Fruit fly (Drosophila melanogaster) whole organism, embryonic: Measurements from ENCODE around the gene CG5968.

Experiments used
- Asciz ChIP-seq: fragments of 200-800 bp; sonication (Bioruptor generic); optimal IDR thresholded peaks from 2 replicates; lab custom pipeline; 2017; ENCODE audit warnings: missing biosample characterization, mild to moderate bottlenecking, missing genetic modification characterization, missing genetic modification reagents
- Atf-2 ChIP-seq: fragments of 200-800 bp; sonication (Bioruptor generic); optimal IDR thresholded peaks from 2 replicates; lab custom pipeline; 2016; ENCODE audit warnings: missing biosample characterization, missing genetic modification characterization
- B-H1 ChIP-seq: fragments of 200-800 bp; sonication (Bioruptor generic); IDR thresholded peaks from 3 replicates; pipeline ENCODE4 v1.3.6; 2022; ENCODE audit warnings: missing biosample characterization, missing genetic modification characterization
- C15 ChIP-seq: fragments of 200-800 bp; sonication (Bioruptor generic); IDR thresholded peaks from 3 replicates; pipeline ENCODE4 v1.3.6; 2022; ENCODE audit warnings: missing biosample characterization, missing genetic modification characterization
- CG10543 ChIP-seq: fragments of 200-800 bp; sonication (Bioruptor generic); optimal IDR thresholded peaks from 3 replicates; lab custom pipeline; 2017; ENCODE audit warnings: missing biosample characterization, mild to moderate bottlenecking, missing genetic modification characterization, moderate library complexity
- CG11456 ChIP-seq: fragments of 200-800 bp; sonication (Bioruptor generic); IDR thresholded peaks from 3 replicates; pipeline ENCODE4 v1.3.6; 2022; ENCODE audit warnings: missing biosample characterization, missing genetic modification characterization
- CG12744 ChIP-seq: fragments of 200-800 bp; sonication (Bioruptor generic); optimal IDR thresholded peaks from 2 replicates; lab custom pipeline; 2016; ENCODE audit warnings: missing biosample characterization, missing genetic modification characterization
- CG12769 ChIP-seq: fragments of 200-800 bp; sonication (Bioruptor generic); optimal IDR thresholded peaks from 2 replicates; lab custom pipeline; 2019; ENCODE audit warnings: missing biosample characterization, mild to moderate bottlenecking, missing genetic modification characterization, moderate library complexity
- CG14050 ChIP-seq: fragments of 200-800 bp; sonication (Bioruptor generic); IDR thresholded peaks from 3 replicates; pipeline ENCODE4 v1.3.6; 2022; ENCODE audit warnings: missing biosample characterization, missing genetic modification characterization
- CG17385 ChIP-seq: fragments of 200-800 bp; sonication (Bioruptor generic); optimal IDR thresholded peaks from 3 replicates; lab custom pipeline; 2018; ENCODE audit warnings: missing biosample characterization, mild to moderate bottlenecking, missing genetic modification characterization
- CG17829 ChIP-seq: fragments of 200-800 bp; optimal IDR thresholded peaks from 2 replicates; lab custom pipeline; 2019; ENCODE audit warnings: missing biosample characterization, mild to moderate bottlenecking, missing genetic modification characterization, moderate library complexity
- CG1832 ChIP-seq: fragments of 200-800 bp; sonication (Bioruptor generic); optimal IDR thresholded peaks from 2 replicates; lab custom pipeline; 2017; ENCODE audit warnings: missing biosample characterization, mild to moderate bottlenecking, missing genetic modification characterization, inconsistent platforms
- CG2678 ChIP-seq: fragments of 200-800 bp; sonication (Bioruptor generic); optimal IDR thresholded peaks from 3 replicates; lab custom pipeline; 2019; ENCODE audit warnings: missing biosample characterization, mild to moderate bottlenecking, missing genetic modification characterization, moderate library complexity
- CG31365 ChIP-seq: fragments of 200-800 bp; sonication (Bioruptor generic); optimal IDR thresholded peaks from 2 replicates; lab custom pipeline; 2018; ENCODE audit warnings: missing biosample characterization, mild to moderate bottlenecking, missing genetic modification characterization
- CG32767 ChIP-seq: fragments of 200-800 bp; sonication (Bioruptor generic); IDR thresholded peaks from 2 replicates; pipeline ENCODE4 v1.3.6; 2022; ENCODE audit warnings: missing biosample characterization, missing genetic modification characterization
- CG4360 ChIP-seq: fragments of 200-800 bp; sonication (Bioruptor generic); IDR thresholded peaks from 2 replicates; pipeline ENCODE4 v1.3.6; 2022; ENCODE audit warnings: missing biosample characterization, missing genetic modification characterization
- CG8281 ChIP-seq: fragments of 200-800 bp; sonication (Bioruptor generic); optimal IDR thresholded peaks from 2 replicates; lab custom pipeline; 2018; ENCODE audit warnings: missing biosample characterization, mild to moderate bottlenecking, missing genetic modification characterization, moderate library complexity
- CG8924 ChIP-seq: fragments of 200-800 bp; optimal IDR thresholded peaks from 3 replicates; lab custom pipeline; 2019; ENCODE audit warnings: missing biosample characterization, mild to moderate bottlenecking, missing genetic modification characterization, moderate library complexity
- Camta ChIP-seq: fragments of 200-800 bp; sonication (Bioruptor generic); optimal IDR thresholded peaks from 2 replicates; lab custom pipeline; 2016; ENCODE audit warnings: missing biosample characterization, missing genetic modification characterization
- Dek ChIP-seq: fragments of 200-800 bp; sonication (Bioruptor generic); optimal IDR thresholded peaks from 3 replicates; lab custom pipeline; 2019; ENCODE audit warnings: missing biosample characterization, mild to moderate bottlenecking, missing genetic modification characterization, moderate library complexity
- Drgx ChIP-seq: fragments of 200-800 bp; sonication (Bioruptor generic); IDR thresholded peaks from 2 replicates; pipeline ENCODE4 v1.3.6; 2022; ENCODE audit warnings: missing biosample characterization, missing genetic modification characterization
- Eip74EF ChIP-seq, 2 experiments: fragments of 200-800 bp in 1 of 2; fragments of >200 bp in 1 of 2; sonication (Bioruptor generic) in 1 of 2; optimal IDR thresholded peaks; 2 replicates each; lab custom pipeline; 2017 to 2019; ENCODE audit warnings: missing biosample characterization in 2 of 2, missing genetic modification characterization in 2 of 2, mild to moderate bottlenecking in 1 of 2, moderate library complexity in 1 of 2
- H15 ChIP-seq: fragments of 200-800 bp; sonication (Bioruptor generic); IDR thresholded peaks from 3 replicates; pipeline ENCODE4 v1.3.6; 2022; ENCODE audit warnings: missing biosample characterization, missing genetic modification characterization
- Hmr ChIP-seq: fragments of 200-800 bp; sonication (Bioruptor generic); optimal IDR thresholded peaks from 3 replicates; lab custom pipeline; 2017; ENCODE audit warnings: mild to moderate bottlenecking, missing biosample characterization, missing genetic modification reagents, missing genetic modification characterization
- Hr3 ChIP-seq: fragments of 200-800 bp; sonication (Bioruptor generic); optimal IDR thresholded peaks from 3 replicates; lab custom pipeline; 2016; ENCODE audit warnings: missing biosample characterization, missing genetic modification characterization
- MBD-R2 ChIP-seq: fragments of 200-800 bp; sonication (Bioruptor generic); IDR thresholded peaks from 2 replicates; pipeline ENCODE4 v1.3.6; 2022; ENCODE audit warnings: missing biosample characterization, missing genetic modification characterization
- Oaz ChIP-seq: fragments of 200-800 bp; sonication (Bioruptor generic); IDR thresholded peaks from 2 replicates; pipeline ENCODE4 v1.3.6; 2022; ENCODE audit warnings: missing biosample characterization, missing genetic modification characterization
- Rx ChIP-seq: fragments of 200-800 bp; sonication (Bioruptor generic); IDR thresholded peaks from 2 replicates; pipeline ENCODE4 v1.3.6; 2022; ENCODE audit warnings: missing biosample characterization, missing genetic modification characterization
- Scr ChIP-seq: fragments of 200-800 bp; sonication (Bioruptor generic); IDR thresholded peaks from 2 replicates; pipeline ENCODE4 v1.3.6; 2022; ENCODE audit warnings: missing biosample characterization, missing genetic modification characterization; ENCODE audit not compliant: partially characterized antibody
- Side ChIP-seq: fragments of 200-800 bp; sonication (Bioruptor generic); optimal IDR thresholded peaks from 2 replicates; lab custom pipeline; 2016; ENCODE audit warnings: missing biosample characterization, missing genetic modification characterization
- Sry-δ ChIP-seq: fragments of 200-800 bp; sonication (Bioruptor generic); optimal IDR thresholded peaks from 2 replicates; lab custom pipeline; 2016; ENCODE audit warnings: missing biosample characterization, missing genetic modification characterization
- Usf ChIP-seq: fragments of 200-800 bp; sonication (Bioruptor generic); optimal IDR thresholded peaks from 2 replicates; lab custom pipeline; 2017; ENCODE audit warnings: missing genotype, missing biosample characterization, missing genetic modification characterization
- Xrp1 ChIP-seq: fragments of 200-800 bp; sonication (Bioruptor generic); IDR thresholded peaks from 2 replicates; pipeline ENCODE4 v1.3.6; 2022; ENCODE audit warnings: missing biosample characterization, missing genetic modification characterization
- abd-A ChIP-seq: fragments of 200-800 bp; sonication (Bioruptor generic); optimal IDR thresholded peaks from 3 replicates; lab custom pipeline; 2019; ENCODE audit warnings: missing biosample characterization, mild to moderate bottlenecking, missing genetic modification characterization, moderate library complexity
- ara ChIP-seq: fragments of 200-800 bp; sonication (Bioruptor generic); IDR thresholded peaks from 2 replicates; pipeline ENCODE4 v1.3.6; 2022; ENCODE audit warnings: missing biosample characterization, missing genetic modification characterization
- ato ChIP-seq: fragments of 200-800 bp; sonication (Bioruptor generic); IDR thresholded peaks from 2 replicates; pipeline ENCODE4 v1.3.6; 2022; ENCODE audit warnings: missing biosample characterization, missing genetic modification characterization; ENCODE audit not compliant: partially characterized antibody
- bigmax ChIP-seq: fragments of 200-800 bp; sonication (Bioruptor generic); optimal IDR thresholded peaks from 2 replicates; lab custom pipeline; 2018; ENCODE audit warnings: missing biosample characterization, mild to moderate bottlenecking, missing genetic modification characterization
- caup ChIP-seq: fragments of 200-800 bp; sonication (Bioruptor generic); optimal IDR thresholded peaks from 3 replicates; lab custom pipeline; 2017; ENCODE audit warnings: missing biosample characterization, mild to moderate bottlenecking, missing genetic modification characterization, moderate library complexity; ENCODE audit not compliant: severe bottlenecking
- da ChIP-seq: fragments of 200-800 bp; sonication (Bioruptor generic); optimal IDR thresholded peaks from 2 replicates; lab custom pipeline; 2016; ENCODE audit warnings: missing biosample characterization, missing genetic modification characterization
- dati ChIP-seq: fragments of 200-800 bp; sonication (Bioruptor generic); IDR thresholded peaks from 2 replicates; pipeline ENCODE4 v1.3.6; 2022; ENCODE audit warnings: missing biosample characterization, missing genetic modification characterization
- exex ChIP-seq: fragments of 200-800 bp; sonication (Bioruptor generic); optimal IDR thresholded peaks from 4 replicates; lab custom pipeline; 2018; ENCODE audit warnings: missing biosample characterization, mild to moderate bottlenecking, missing genetic modification characterization, moderate library complexity
- eyg ChIP-seq: fragments of 200-800 bp; sonication (Bioruptor generic); optimal IDR thresholded peaks from 3 replicates; lab custom pipeline; 2016; ENCODE audit warnings: missing biosample characterization, missing genetic modification characterization
- jumu ChIP-seq: fragments of 200-800 bp; sonication (Bioruptor generic); optimal IDR thresholded peaks from 3 replicates; lab custom pipeline; 2016; ENCODE audit warnings: missing biosample characterization, missing genetic modification characterization
- kay ChIP-seq: fragments of 200-800 bp; sonication (Bioruptor generic); optimal IDR thresholded peaks from 2 replicates; lab custom pipeline; 2016; ENCODE audit warnings: missing biosample characterization, missing genetic modification characterization
- lmd ChIP-seq: fragments of 200-800 bp; sonication (Bioruptor generic); IDR thresholded peaks from 2 replicates; pipeline ENCODE4 v1.3.6; 2022; ENCODE audit warnings: missing biosample characterization, missing genetic modification characterization
- scrt ChIP-seq: fragments of 200-800 bp; sonication (Bioruptor generic); optimal IDR thresholded peaks from 2 replicates; lab custom pipeline; 2018; ENCODE audit warnings: missing biosample characterization, mild to moderate bottlenecking, missing genetic modification characterization, moderate library complexity
- shn ChIP-seq: fragments of 200-800 bp; sonication (Bioruptor generic); optimal IDR thresholded peaks from 3 replicates; lab custom pipeline; 2016; ENCODE audit warnings: missing biosample characterization, missing genetic modification characterization
- trem ChIP-seq: fragments of 200-800 bp; optimal IDR thresholded peaks from 3 replicates; lab custom pipeline; 2019; ENCODE audit warnings: missing biosample characterization, mild to moderate bottlenecking, missing genetic modification characterization, moderate library complexity
- usp ChIP-seq: fragments of >200 bp; optimal IDR thresholded peaks from 2 replicates; lab custom pipeline; 2017; ENCODE audit warnings: missing biosample characterization, missing genetic modification characterization
- zfh1 ChIP-seq: fragments of 200-800 bp; sonication (Bioruptor generic); IDR thresholded peaks from 3 replicates; pipeline ENCODE4 v1.3.6; 2022; ENCODE audit warnings: missing biosample characterization, missing genetic modification characterization
- zfh2 ChIP-seq: fragments of 200-800 bp; sonication (Bioruptor generic); optimal IDR thresholded peaks from 2 replicates; lab custom pipeline; 2016; ENCODE audit warnings: missing biosample characterization, missing genetic modification characterization

Gene CG5968

DNA sequence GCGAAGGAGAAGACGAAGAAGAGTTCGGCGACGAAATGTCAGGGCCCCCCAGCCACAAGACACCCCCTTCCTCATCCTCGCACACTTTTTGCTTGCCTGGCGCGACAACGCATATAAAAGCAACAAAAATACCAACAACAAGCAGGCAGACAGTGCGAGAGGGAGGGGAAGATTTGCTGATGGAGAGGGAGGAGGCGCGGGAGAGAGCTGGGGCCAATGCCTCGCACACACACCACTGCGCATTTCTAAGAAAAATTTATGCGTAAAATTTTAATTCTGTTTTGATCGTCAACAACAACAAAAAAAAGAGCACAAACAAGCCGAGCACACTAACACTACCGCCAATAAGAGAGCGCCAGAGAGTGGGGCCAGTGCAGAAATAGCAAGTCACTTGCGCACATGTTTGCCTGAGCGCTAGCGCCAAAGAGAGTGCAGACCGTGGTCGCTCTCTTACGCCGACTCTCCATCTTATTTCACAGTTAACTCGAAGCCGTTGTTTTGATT is 23.7 kb downstream of the CG5968 start (continued):
- TF ChIP-seq CG31365 (tag; lab: Kevin White, UChicago) (peak; percentile 23), da (GFP tag; lab: Kevin White, UChicago) (no peak), Camta (GFP tag; lab: Kevin White, UChicago) (no peak), zfh2 (GFP tag; lab: Kevin White, UChicago) (no peak), Xrp1 (no peak; the same call in 1 of the 2 replicates), B-H1 (GFP tag; lab: Robert Waterston, UW) (no peak), CG14050 (GFP tag; lab: Robert Waterston, UW) (no peak), Usf (GFP tag; lab: Kevin White, UChicago) (no peak), H15 (GFP tag; lab: Robert Waterston, UW) (0 out of 3 replicates have a peak, but pooled peaks have one; percentile 16), jumu (GFP tag; lab: Kevin White, UChicago) (no peak), eyg (no peak), zfh1 (GFP tag; lab: Robert Waterston, UW) (no peak), Scr (GFP tag; lab: Robert Waterston, UW) (no peak), CG32767 (GFP tag; lab: Robert Waterston, UW) (no peak), CG4360 (peak; percentile 97), CG8924 (tag; lab: Kevin White, UChicago) (peak; percentile 44), CG2678 (tag; lab: Kevin White, UChicago) (peak; percentile 4), trem (tag; lab: Kevin White, UChicago) (no peak), CG12744 (no peak), Dek (tag; lab: Kevin White, UChicago) (no peak), MBD-R2 (GFP tag; lab: Robert Waterston, UW) (0 out of 2 replicates have a peak, but pooled peaks have one; percentile 29), usp (no peak), Drgx (peak; percentile 87), CG17385 (GFP tag; lab: Kevin White, UChicago) (peak; percentile 44), Asciz (GFP tag; lab: Kevin White, UChicago) (no peak), Rx (GFP tag; lab: Robert Waterston, UW) (no peak), kay (GFP tag; lab: Kevin White, UChicago) (peak; percentile 84), Oaz (GFP tag; lab: Robert Waterston, UW) (no peak), dati (GFP tag; lab: Robert Waterston, UW) (no peak), Hr3 (GFP tag; lab: Kevin White, UChicago) (no peak), CG11456 (GFP tag; lab: Robert Waterston, UW) (no peak), shn (GFP tag; lab: Kevin White, UChicago) (no peak), Hmr (GFP tag; lab: Kevin White, UChicago) (peak; percentile 45), exex (tag; lab: Kevin White, UChicago) (peak; percentile 68), CG17829 (tag; lab: Kevin White, UChicago) (no peak), Sry-δ (no peak), CG8281 (no peak), ara (peak; percentile 45; the same call in 1 of the 2 replicates), caup (GFP tag; lab: Kevin White, UChicago) (peak; percentile 48), lmd (GFP tag; lab: Robert Waterston, UW) (0 out of 2 replicates have a peak, but pooled peaks have one; percentile 10), scrt (GFP tag; lab: Kevin White, UChicago) (no peak), C15 (GFP tag; lab: Robert Waterston, UW) (no peak), CG12769 (tag; lab: Kevin White, UChicago) (peak; percentile 92), bigmax (GFP tag; lab: Kevin White, UChicago) (no peak), ato (GFP tag; lab: Robert Waterston, UW) (no peak), Atf-2 (no peak), Eip74EF (GFP tag; optimal IDR thresholded peaks at IDR 0.05; lab: Kevin White, UChicago) (peak in 1 of 2 experiments; percentile 68), CG10543 (GFP tag; lab: Kevin White, UChicago) (peak; percentile 96), Side (GFP tag; lab: Kevin White, UChicago) (no peak), CG1832 (GFP tag; lab: Kevin White, UChicago) (peak; percentile 66), abd-A (tag; lab: Kevin White, UChicago) (peak; percentile 98)
